Worm (Caenorhabditis elegans) whole organism, midembryonic: ENCODE data around the gene B0035.21.

ENCODE experiments used
- T22C8.4 ChIP-seq: fragments of 200-800 bp; sonication (Bioruptor generic); IDR thresholded peaks from 2 replicates; pipeline ENCODE4 v1.3.6; 2022; ENCODE audit warnings: missing genetic modification characterization, missing compliant biosample characterization
- cog-1 ChIP-seq: sonication (generic microtip); optimal IDR thresholded peaks from 2 replicates; lab custom pipeline; 2016; ENCODE audit warnings: missing genetic modification characterization, missing compliant biosample characterization
- flt-1 ChIP-seq: fragments of 200-800 bp; sonication (Bioruptor generic); IDR thresholded peaks from 2 replicates; pipeline ENCODE4 v1.3.6; 2022; ENCODE audit warnings: missing genetic modification characterization, missing compliant biosample characterization
- klf-2 ChIP-seq: fragments of 200-800 bp; sonication (Bioruptor generic); conservative IDR thresholded peaks from 2 replicates; pipeline ENCODE4 v1.3.6; 2022; ENCODE audit warnings: missing genetic modification reagents, missing genetic modification characterization, missing compliant biosample characterization
- med-1 ChIP-seq: sonication (generic microtip); optimal IDR thresholded peaks from 2 replicates; lab custom pipeline; 2017; ENCODE audit warnings: missing genetic modification characterization, mild to moderate bottlenecking, missing compliant biosample characterization, antibody characterized with exemption, missing genetic modification reagents; ENCODE audit not compliant: insufficient read depth
- tab-1 ChIP-seq: fragments of 200-800 bp; sonication (Bioruptor generic); IDR thresholded peaks from 2 replicates; pipeline ENCODE4 v1.3.6; 2022; ENCODE audit warnings: missing genetic modification characterization, missing compliant biosample characterization
- ztf-23 ChIP-seq: fragments of 200-800 bp; sonication (Bioruptor generic); IDR thresholded peaks from 2 replicates; pipeline ENCODE4 v1.3.6; 2022; ENCODE audit warnings: missing genetic modification reagents, missing genetic modification characterization, missing compliant biosample characterization

ce11 chrIV:11284102-11284531, 42.9 kb upstream of the B0035.21 start:
- TF ChIP-seq flt-1 = no peak
- TF ChIP-seq med-1 = no peak
- no peak for TF ChIP-seq klf-2 (GFP tag; lab: Robert Waterston, UW)
- TF ChIP-seq cog-1 = no peak
- TF ChIP-seq ztf-23 (GFP tag; lab: Robert Waterston, UW) = no peak
- TF ChIP-seq tab-1 = no peak
- TF ChIP-seq T22C8.4 (GFP tag; lab: Robert Waterston, UW) = no peak
